Worm (Caenorhabditis elegans): ENCODE measurements around the gene R02D5.6.

ce11 chrV:14498204-14498603 lies 19.7 kb downstream of the R02D5.6 start:
- TF ChIP-seq zag-1 (tag; optimal IDR thresholded peaks at IDR 0.05) (no peak), unc-39 (tag; optimal IDR thresholded peaks at IDR 0.05) (no peak), nhr-11 (tag; optimal IDR thresholded peaks at IDR 0.05) (no peak), elt-3 (tag; optimal IDR thresholded peaks at IDR 0.05) (no peak), nhr-28 (tag; optimal IDR thresholded peaks at IDR 0.05) (no peak), nhr-237 (tag; optimal IDR thresholded peaks at IDR 0.05) (no peak), elt-1 (tag; optimal IDR thresholded peaks at IDR 0.05) (no peak), snpc-4 (tag; optimal IDR thresholded peaks at IDR 0.05) (no peak), R02D3.7 (tag; optimal IDR thresholded peaks at IDR 0.05) (no peak), lin-39 (tag; optimal IDR thresholded peaks at IDR 0.05) (no peak), unc-62 (GFP tag; optimal IDR thresholded peaks at IDR 0.05) (no peak), egl-5 (tag; optimal IDR thresholded peaks at IDR 0.05) (no peak)
